Worm (Caenorhabditis elegans) whole organism, midembryonic: ENCODE results near the gene lpd-7.

Experiments
- T22C8.4 ChIP-seq: fragments of 200-800 bp; sonication (Bioruptor generic); IDR thresholded peaks from 2 replicates; pipeline ENCODE4 v1.3.6; 2022; ENCODE audit warnings: missing genetic modification characterization, missing compliant biosample characterization
- cog-1 ChIP-seq: sonication (generic microtip); optimal IDR thresholded peaks from 2 replicates; lab custom pipeline; 2016; ENCODE audit warnings: missing genetic modification characterization, missing compliant biosample characterization
- flt-1 ChIP-seq: fragments of 200-800 bp; sonication (Bioruptor generic); IDR thresholded peaks from 2 replicates; pipeline ENCODE4 v1.3.6; 2022; ENCODE audit warnings: missing genetic modification characterization, missing compliant biosample characterization
- klf-2 ChIP-seq: fragments of 200-800 bp; sonication (Bioruptor generic); conservative IDR thresholded peaks from 2 replicates; pipeline ENCODE4 v1.3.6; 2022; ENCODE audit warnings: missing genetic modification reagents, missing genetic modification characterization, missing compliant biosample characterization
- med-1 ChIP-seq: sonication (generic microtip); optimal IDR thresholded peaks from 2 replicates; lab custom pipeline; 2017; ENCODE audit warnings: missing genetic modification characterization, mild to moderate bottlenecking, missing compliant biosample characterization, antibody characterized with exemption, missing genetic modification reagents; ENCODE audit not compliant: insufficient read depth
- ref-1 ChIP-seq: fragments of 200-800 bp; sonication (Bioruptor generic); conservative IDR thresholded peaks from 2 replicates; pipeline ENCODE4 v1.3.6; 2022; ENCODE audit warnings: missing genetic modification reagents, missing genetic modification characterization, missing compliant biosample characterization
- tab-1 ChIP-seq: fragments of 200-800 bp; sonication (Bioruptor generic); IDR thresholded peaks from 2 replicates; pipeline ENCODE4 v1.3.6; 2022; ENCODE audit warnings: missing genetic modification characterization, missing compliant biosample characterization
- ztf-23 ChIP-seq: fragments of 200-800 bp; sonication (Bioruptor generic); IDR thresholded peaks from 2 replicates; pipeline ENCODE4 v1.3.6; 2022; ENCODE audit warnings: missing genetic modification reagents, missing genetic modification characterization, missing compliant biosample characterization
- ztf-29 ChIP-seq: fragments of 200-800 bp; sonication (Bioruptor generic); IDR thresholded peaks from 2 replicates; pipeline ENCODE4 v1.3.6; 2022; ENCODE audit warnings: missing genetic modification reagents, missing genetic modification characterization, missing compliant biosample characterization

Gene lpd-7

DNA sequence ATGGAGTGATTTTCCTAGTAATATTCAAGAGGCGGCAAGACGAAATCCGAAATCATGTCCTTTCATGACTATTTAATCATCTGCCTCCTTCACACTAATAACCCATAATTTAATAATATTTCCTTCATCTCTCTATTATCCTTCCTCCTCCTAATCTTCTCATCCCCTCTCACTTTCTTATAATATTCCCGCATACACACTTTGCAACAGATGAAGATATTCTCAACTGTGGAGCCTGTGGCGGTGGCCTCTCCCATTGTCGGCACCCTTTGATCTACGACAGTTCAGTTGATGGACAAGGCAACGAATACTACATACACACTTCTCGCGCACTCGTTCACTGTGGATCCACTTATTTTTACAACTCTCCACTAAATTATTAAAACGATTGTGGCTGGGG is 14.5 kb upstream of the lpd-7 start:
- TF ChIP-seq tab-1 (GFP tag; lab: Robert Waterston, UW) (no peak), ref-1 (no peak), T22C8.4 (GFP tag; lab: Robert Waterston, UW) (no peak), flt-1 (no peak), klf-2 (GFP tag; lab: Robert Waterston, UW) (no peak), med-1 (no peak), ztf-23 (GFP tag; lab: Robert Waterston, UW) (no peak)

DNA sequence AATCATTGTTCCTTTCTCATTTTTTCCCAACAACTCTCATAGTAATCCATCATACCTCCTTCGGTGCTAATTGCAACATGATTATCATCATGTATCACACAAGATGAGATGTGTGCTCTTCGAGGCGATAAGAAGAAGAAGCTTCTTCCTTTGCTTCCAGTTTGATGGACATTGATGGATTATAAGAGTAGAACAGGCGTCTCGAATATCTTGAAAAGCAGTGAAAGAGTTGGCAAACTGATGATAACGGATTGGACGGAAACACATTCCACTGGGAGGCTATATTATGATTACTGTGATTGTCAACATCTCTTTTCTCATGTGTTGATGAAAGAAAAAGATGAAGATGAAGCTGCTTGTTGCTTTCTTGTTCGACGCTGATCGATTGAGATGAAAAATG is 13.3 kb upstream of the lpd-7 start:
- TF ChIP-seq T22C8.4 (GFP tag; lab: Robert Waterston, UW) (no peak), tab-1 (GFP tag; lab: Robert Waterston, UW) (no peak), klf-2 (GFP tag; lab: Robert Waterston, UW) (no peak), flt-1 (no peak), ref-1 (no peak), med-1 (no peak), ztf-23 (GFP tag; lab: Robert Waterston, UW) (no peak), ztf-29 (no peak), cog-1 (tag; lab: Kevin White, UChicago) (no peak)

DNA sequence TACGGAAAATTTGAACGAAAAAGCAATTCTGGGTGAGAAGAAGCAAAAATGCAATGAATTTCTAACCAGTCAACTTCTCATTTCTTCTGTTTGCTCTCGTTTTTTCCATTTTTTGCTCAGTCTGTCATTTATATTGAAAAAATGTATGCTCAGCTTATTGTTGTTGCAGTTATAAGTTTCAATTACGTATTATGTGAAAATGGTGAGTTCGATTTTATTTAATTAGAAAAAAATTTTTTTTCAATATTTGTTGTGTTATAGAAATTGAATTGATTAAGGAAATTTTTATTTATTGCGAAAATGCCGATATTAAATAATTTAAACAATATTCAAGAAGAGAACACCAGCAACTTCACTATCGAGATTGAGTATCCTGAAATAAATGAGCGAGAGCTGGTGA is 11.3 kb upstream of the lpd-7 start, which contains the start of gene lgc-12:
TSS of gene lgc-12 (plus strand) at position 301 of the 400 bp plus-strand sequence.
- TF ChIP-seq ref-1 = no peak
- TF ChIP-seq ztf-29 = no peak
- TF ChIP-seq med-1 = no peak
- TF ChIP-seq flt-1 = no peak
- no peak for TF ChIP-seq tab-1 (GFP tag; lab: Robert Waterston, UW)
- no peak for TF ChIP-seq T22C8.4 (GFP tag; lab: Robert Waterston, UW)
- no peak for TF ChIP-seq cog-1 (tag; lab: Kevin White, UChicago)
- TF ChIP-seq ztf-23 (GFP tag; lab: Robert Waterston, UW) = no peak
- no peak for TF ChIP-seq klf-2 (GFP tag; lab: Robert Waterston, UW)

DNA sequence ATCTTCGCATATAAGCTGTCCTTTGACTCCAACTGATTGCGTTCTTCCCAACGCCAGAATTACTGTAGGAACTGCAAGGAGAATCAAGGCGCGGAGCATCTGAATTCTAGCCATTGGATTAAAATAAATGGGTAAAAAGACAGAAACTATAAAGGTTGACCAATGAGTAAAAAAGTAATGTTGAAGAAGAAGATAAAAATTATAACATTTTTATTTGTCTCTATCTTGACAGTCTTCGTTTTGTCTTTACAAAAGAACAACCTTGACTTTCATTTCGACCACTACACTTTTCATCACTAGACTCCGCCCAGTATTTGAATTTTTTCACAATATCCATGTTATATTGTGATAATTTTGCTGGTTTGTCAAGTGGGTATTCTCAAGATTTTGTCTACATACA is 7.9 kb upstream of the lpd-7 start, which contains the start of gene ttr-8:
TSS of gene ttr-8 (minus strand) at position 101 of the 400 bp plus-strand sequence.
- TF ChIP-seq T22C8.4 (GFP tag; lab: Robert Waterston, UW) = no peak
- no peak for TF ChIP-seq klf-2 (GFP tag; lab: Robert Waterston, UW)
- TF ChIP-seq ztf-23 (GFP tag; lab: Robert Waterston, UW) = no peak
- TF ChIP-seq ztf-29 = no peak
- TF ChIP-seq flt-1 = no peak
- TF ChIP-seq ref-1 = no peak
- TF ChIP-seq tab-1 (GFP tag; lab: Robert Waterston, UW) = no peak
- no peak for TF ChIP-seq med-1
- no peak for TF ChIP-seq cog-1 (tag; lab: Kevin White, UChicago)

DNA sequence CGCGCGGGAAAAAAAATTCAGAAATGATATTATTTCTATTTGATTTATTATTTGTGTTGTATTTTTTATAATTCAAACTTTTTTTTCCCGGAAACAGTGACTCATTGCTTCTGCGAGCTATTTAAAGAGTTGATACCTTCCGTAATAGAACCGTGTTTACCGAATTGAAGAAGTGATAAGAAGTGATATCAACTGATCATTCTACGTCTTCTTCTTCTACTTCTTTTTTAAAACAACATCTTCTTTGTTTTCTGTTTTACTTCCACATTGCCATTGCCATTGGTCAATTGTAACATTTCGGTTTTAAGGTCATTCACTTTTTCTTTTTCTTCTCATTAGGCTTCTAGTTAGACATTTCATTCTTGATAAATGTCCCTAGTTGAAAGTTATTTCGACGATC is 7.1 kb upstream of the lpd-7 start, which contains the start of gene ttr-32:
TSS of gene ttr-32 (plus strand) at position 314 of the 400 bp plus-strand sequence.
- no peak for TF ChIP-seq T22C8.4 (GFP tag; lab: Robert Waterston, UW)

DNA sequence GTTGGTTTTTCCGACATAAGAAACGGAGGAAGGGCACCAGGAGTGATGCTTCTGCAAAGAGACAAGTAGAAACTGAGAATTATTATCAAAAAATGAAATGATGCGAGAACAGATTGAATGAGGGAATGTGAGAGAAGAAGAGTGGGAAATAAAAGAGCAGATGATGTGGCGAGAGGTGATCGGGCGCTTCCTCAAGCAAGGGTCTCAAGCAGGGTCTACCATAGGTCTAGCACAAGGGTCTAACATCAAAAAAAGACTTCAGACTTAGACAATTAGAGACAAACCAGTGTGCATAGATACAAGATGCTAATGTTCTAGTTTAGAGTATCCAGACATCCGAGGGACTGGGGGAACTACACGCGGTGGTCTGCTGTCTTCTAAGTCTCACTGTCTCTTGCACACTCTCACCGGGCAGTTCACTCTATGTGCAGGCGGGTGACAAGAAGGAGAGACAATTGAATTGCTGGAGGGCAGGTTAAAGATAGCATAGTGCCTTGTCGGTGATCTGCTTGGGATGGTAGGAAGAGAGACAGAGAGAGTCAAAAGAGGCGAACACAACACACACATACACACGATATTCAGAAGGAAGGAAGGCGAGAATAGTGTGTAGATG is 3.0 kb upstream of the lpd-7 start, which contains the start of gene R13A5.7:
TSS of gene R13A5.7 (minus strand) at position 51 of the 613 bp plus-strand sequence.
- TF ChIP-seq cog-1 (tag; lab: Kevin White, UChicago) (peak; percentile 18), flt-1 (peak; percentile 18; the same call in 1 of the 2 replicates), ztf-29 (no peak)

DNA sequence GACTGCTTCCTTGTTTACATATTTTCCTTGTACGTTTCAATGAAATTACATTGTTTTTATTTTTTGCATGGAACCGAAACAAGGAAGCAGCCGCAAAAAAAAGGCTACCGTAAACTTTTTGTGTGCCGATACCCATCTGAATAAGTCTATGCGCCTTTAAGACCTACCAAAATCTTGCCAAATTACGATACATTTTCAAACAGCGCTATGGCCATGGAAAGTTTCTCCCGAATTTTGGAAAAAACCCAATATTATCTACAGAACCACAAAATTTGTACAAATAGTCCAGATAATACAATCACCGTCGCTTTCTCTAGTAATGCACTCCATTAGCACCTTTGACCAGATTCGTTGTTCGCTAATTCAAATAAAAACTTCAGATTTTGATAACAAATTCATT is 1.4 kb upstream of the lpd-7 start:
- no peak for TF ChIP-seq med-1
- TF ChIP-seq ref-1 = no peak
- TF ChIP-seq tab-1 (GFP tag; lab: Robert Waterston, UW) = no peak
- TF ChIP-seq ztf-29 = no peak
- no peak for TF ChIP-seq cog-1 (tag; lab: Kevin White, UChicago)
- no peak for TF ChIP-seq T22C8.4 (GFP tag; lab: Robert Waterston, UW)
- no peak for TF ChIP-seq ztf-23 (GFP tag; lab: Robert Waterston, UW)
- no peak for TF ChIP-seq klf-2 (GFP tag; lab: Robert Waterston, UW)
- no peak for TF ChIP-seq flt-1

DNA sequence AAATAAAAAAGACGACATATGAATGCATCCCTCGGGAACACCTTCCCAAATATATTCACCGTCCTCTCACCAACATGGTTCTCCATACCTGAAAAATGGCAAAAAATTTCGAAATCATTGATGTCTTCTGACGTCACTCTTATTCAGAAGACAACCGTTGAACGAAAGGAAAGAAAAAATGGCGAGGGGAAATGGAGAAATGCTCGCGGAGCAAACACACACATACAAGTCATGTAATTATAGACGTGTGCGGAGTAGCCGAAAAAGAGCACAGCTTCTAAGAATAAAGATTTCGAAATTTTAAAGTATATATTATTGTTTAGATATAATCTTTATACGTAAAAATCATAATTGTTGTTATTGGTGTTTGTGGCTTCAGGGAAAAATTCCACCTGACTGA is 6.2 kb downstream of the lpd-7 start, which contains the start of gene mfsd-6:
TSS of gene mfsd-6 (minus strand) at position 88 of the 400 bp plus-strand sequence.
- TF ChIP-seq med-1 (no peak), cog-1 (tag; lab: Kevin White, UChicago) (no peak), ztf-29 (no peak), T22C8.4 (GFP tag; lab: Robert Waterston, UW) (no peak), ref-1 (no peak), ztf-23 (GFP tag; lab: Robert Waterston, UW) (no peak), tab-1 (GFP tag; lab: Robert Waterston, UW) (no peak), flt-1 (no peak), klf-2 (GFP tag; lab: Robert Waterston, UW) (no peak)

DNA sequence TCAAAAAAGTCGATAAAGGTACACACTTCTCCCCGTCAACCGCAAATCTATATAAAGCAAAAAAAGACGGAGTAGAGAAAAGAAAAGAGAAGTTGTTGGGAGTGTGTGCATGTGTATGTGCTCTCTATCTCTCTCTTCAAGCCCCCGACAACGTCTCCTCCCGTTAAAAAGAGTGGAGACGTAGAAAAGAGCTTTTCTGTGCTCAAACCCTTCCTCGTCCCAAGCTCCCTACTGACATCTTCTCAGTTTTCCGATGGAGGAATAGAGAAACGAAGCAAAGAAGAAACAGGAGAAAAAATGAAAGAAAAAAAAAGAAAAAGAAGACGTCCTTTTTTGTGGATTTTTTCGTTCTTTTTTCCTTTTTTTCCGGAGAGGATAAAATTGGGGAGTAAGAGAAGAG is 7.4 kb downstream of the lpd-7 start:
- no peak for TF ChIP-seq ztf-29
- no peak for TF ChIP-seq klf-2 (GFP tag; lab: Robert Waterston, UW)
- TF ChIP-seq ztf-23 (GFP tag; lab: Robert Waterston, UW) = no peak
- no peak for TF ChIP-seq tab-1 (GFP tag; lab: Robert Waterston, UW)
- TF ChIP-seq ref-1 = no peak

DNA sequence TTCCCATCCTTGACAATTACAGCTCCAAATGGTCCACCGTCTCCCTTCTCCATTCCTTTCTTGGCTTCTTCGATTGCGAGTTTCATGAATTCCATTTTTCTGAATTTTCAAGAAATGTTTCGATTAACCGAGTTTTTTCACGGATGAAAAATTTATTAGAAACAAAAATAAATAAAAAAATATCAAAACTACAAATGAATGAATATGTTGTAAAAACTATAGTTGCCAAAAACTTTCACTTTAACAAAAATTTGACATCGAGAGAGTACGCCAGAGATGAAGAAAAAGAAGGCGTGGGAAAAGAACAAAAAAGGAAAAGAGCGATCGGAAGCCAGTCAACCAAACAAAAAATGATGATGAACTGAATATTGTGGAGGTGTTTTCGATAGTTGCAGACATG is 9.7 kb downstream of the lpd-7 start, which contains the start of gene R13A5.10:
TSS of gene R13A5.10 (minus strand) at position 101 of the 400 bp plus-strand sequence.
- no peak for TF ChIP-seq cog-1 (tag; lab: Kevin White, UChicago)
- TF ChIP-seq ztf-23 (GFP tag; lab: Robert Waterston, UW) = no peak
- no peak for TF ChIP-seq flt-1
- TF ChIP-seq med-1 = no peak
- TF ChIP-seq klf-2 (GFP tag; lab: Robert Waterston, UW) = no peak
- no peak for TF ChIP-seq T22C8.4 (GFP tag; lab: Robert Waterston, UW)
- TF ChIP-seq ref-1 = no peak
- no peak for TF ChIP-seq ztf-29
- TF ChIP-seq tab-1 (GFP tag; lab: Robert Waterston, UW) = no peak
